Worm (Caenorhabditis elegans) whole organism, L4/young adult: ENCODE data around the gene grp-1.

Experiments used
- W03F9.2 ChIP-seq: fragments of 150-350 bp; optimal IDR thresholded peaks from 2 replicates; lab custom pipeline; 2014; ENCODE audit warnings: missing biosample characterization, missing genetic modification characterization
- dao-5 ChIP-seq: sonication (generic microtip); optimal IDR thresholded peaks from 2 replicates; lab custom pipeline; 2016; ENCODE audit warnings: missing genotype, missing genetic modification characterization, moderate library complexity, missing compliant biosample characterization

DNA sequence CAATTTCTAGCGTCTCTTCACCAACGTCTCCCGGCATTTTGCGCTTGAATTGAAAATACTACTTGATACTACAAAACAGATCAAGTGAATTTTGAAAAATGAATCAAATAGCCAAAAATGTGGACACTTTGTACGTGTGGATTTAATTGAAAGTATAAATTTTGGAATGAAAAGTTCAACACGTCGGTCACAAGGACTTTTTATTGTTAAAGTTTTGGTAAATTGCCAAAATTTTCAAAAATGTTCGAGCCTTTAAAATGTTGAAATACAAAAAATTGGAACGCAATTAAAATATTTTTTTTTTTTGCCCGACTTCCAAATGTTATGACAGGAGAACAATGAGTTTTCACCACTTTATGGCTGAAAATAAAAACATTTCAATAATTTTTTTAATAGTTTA lies 12.6 kb downstream of the grp-1 start, which contains the start of gene K06H7.8:
- TF ChIP-seq W03F9.2 (tag; lab: Kevin White, UChicago) (no peak), dao-5 (tag; lab: Kevin White, UChicago) (no peak)
